Worm (Caenorhabditis elegans): Measurements from ENCODE around the gene rgs-2.

DNA sequence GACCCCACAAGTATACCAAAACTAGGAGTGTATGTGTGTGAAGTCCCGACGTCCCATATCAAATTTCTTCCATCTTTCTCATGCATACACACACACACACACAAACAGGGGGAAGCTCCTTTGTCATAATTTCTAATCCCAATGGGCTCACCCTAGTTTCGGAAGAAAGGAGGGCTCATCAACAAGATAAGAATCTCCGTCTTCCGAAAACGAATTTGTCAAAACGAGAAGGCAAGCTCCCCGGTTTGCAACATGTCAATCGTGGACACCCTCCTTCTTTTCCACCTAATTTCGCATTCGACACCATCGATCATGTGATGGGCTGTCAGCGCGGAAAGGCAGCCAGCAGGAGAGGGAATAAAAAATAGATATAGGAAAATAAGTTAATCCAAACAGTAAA lies 22.1 kb upstream of the rgs-2 start:
- TF ChIP-seq sea-1 (GFP tag; conservative IDR thresholded peaks at IDR 0.05) (no peak), pes-1 (GFP tag; IDR thresholded peaks at IDR 0.05) (no peak), B0310.2 (tag; optimal IDR thresholded peaks at IDR 0.05) (no peak), ama-1 (optimal IDR thresholded peaks at IDR 0.05) (no peak), hmbx-1 (tag; optimal IDR thresholded peaks at IDR 0.05) (no peak), flt-1 (GFP tag; IDR thresholded peaks at IDR 0.05) (no peak), hnd-1 (tag; optimal IDR thresholded peaks at IDR 0.05) (no peak), tbx-37 (GFP tag; conservative IDR thresholded peaks at IDR 0.05) (no peak), tra-4 (tag; optimal IDR thresholded peaks at IDR 0.05) (no peak), scrt-1 (GFP tag; IDR thresholded peaks at IDR 0.05) (no peak), ceh-13 (GFP tag; optimal IDR thresholded peaks at IDR 0.05) (no peak)

Measured in whole organism, early embryonic.